Worm (Caenorhabditis elegans) whole organism, young adult: Measurements from ENCODE around the gene nrps-1.
A peak's percentile ranks its signal among the peaks of the same experiment; 100 is the strongest.

Experiments used
- B0035.1 ChIP-seq: sonication (generic microtip); optimal IDR thresholded peaks from 2 replicates; lab custom pipeline; 2016; ENCODE audit warnings: missing genetic modification characterization, mild to moderate bottlenecking, missing compliant biosample characterization, missing genotype, missing genetic modification reagents
- C17E4.6 ChIP-seq: fragments of 200-800 bp; sonication (Bioruptor generic); IDR thresholded peaks from 2 replicates; pipeline ENCODE4 v1.3.6; 2022; ENCODE audit warnings: missing genetic modification reagents, missing genetic modification characterization, missing compliant biosample characterization
- F37B4.10 ChIP-seq: fragments of 200-800 bp; sonication (Bioruptor generic); IDR thresholded peaks from 2 replicates; pipeline ENCODE4 v1.3.6; 2022; ENCODE audit warnings: missing genetic modification characterization, missing compliant biosample characterization
- F39B2.1 ChIP-seq: fragments of 200-800 bp; sonication (Bioruptor generic); IDR thresholded peaks from 2 replicates; pipeline ENCODE4 v1.3.6; 2022; ENCODE audit warnings: missing genetic modification reagents, missing genetic modification characterization, missing compliant biosample characterization
- F49E8.2 ChIP-seq: sonication (generic microtip); optimal IDR thresholded peaks from 3 replicates; lab custom pipeline; 2017; ENCODE audit warnings: missing genetic modification characterization, mild to moderate bottlenecking, missing compliant biosample characterization, antibody characterized with exemption, moderate library complexity; ENCODE audit not compliant: insufficient read depth
- F55B11.4 ChIP-seq: sonication (generic microtip); optimal IDR thresholded peaks from 2 replicates; lab custom pipeline; 2016; ENCODE audit warnings: missing compliant biosample characterization, missing genetic modification characterization, borderline replicate concordance; ENCODE audit not compliant: insufficient read depth
- K12H6.12 ChIP-seq: fragments of 200-800 bp; sonication (Bioruptor generic); optimal IDR thresholded peaks from 2 replicates; lab custom pipeline; 2018; ENCODE audit warnings: mild to moderate bottlenecking, missing genetic modification characterization, missing compliant biosample characterization
- Y53F4B.3 ChIP-seq: fragments of 200-800 bp; sonication (Bioruptor generic); IDR thresholded peaks from 2 replicates; pipeline ENCODE4 v1.3.6; 2022; ENCODE audit warnings: missing genetic modification reagents, missing genetic modification characterization, missing compliant biosample characterization
- Y56A3A.18 ChIP-seq: fragments of 200-800 bp; sonication (Bioruptor generic); IDR thresholded peaks from 2 replicates; pipeline ENCODE4 v1.3.6; 2022; ENCODE audit warnings: missing genetic modification reagents, missing genetic modification characterization, missing compliant biosample characterization
- Y95B8A.8 ChIP-seq: fragments of 200-800 bp; sonication (Bioruptor generic); IDR thresholded peaks from 2 replicates; pipeline ENCODE4 v1.3.6; 2022; ENCODE audit warnings: missing genetic modification reagents, missing genetic modification characterization, missing compliant biosample characterization
- ZK185.1 ChIP-seq: sonication (generic microtip); optimal IDR thresholded peaks from 2 replicates; lab custom pipeline; 2016; ENCODE audit warnings: mild to moderate bottlenecking, missing genetic modification characterization, missing compliant biosample characterization; ENCODE audit not compliant: poor library complexity, severe bottlenecking
- akir-1 ChIP-seq: fragments of 200-800 bp; sonication (Bioruptor generic); optimal IDR thresholded peaks from 2 replicates; lab custom pipeline; 2018; ENCODE audit warnings: mild to moderate bottlenecking, missing genetic modification characterization, moderate library complexity, missing compliant biosample characterization
- bed-1 ChIP-seq: fragments of 200-800 bp; sonication (Bioruptor generic); IDR thresholded peaks from 2 replicates; pipeline ENCODE4 v1.3.6; 2022; ENCODE audit warnings: missing genetic modification reagents, missing genetic modification characterization, missing compliant biosample characterization
- bed-2 ChIP-seq: fragments of 200-800 bp; sonication (Bioruptor generic); IDR thresholded peaks from 2 replicates; pipeline ENCODE4 v1.3.6; 2022; ENCODE audit warnings: missing genetic modification reagents, missing genetic modification characterization, missing compliant biosample characterization
- ceh-27 ChIP-seq: fragments of 200-800 bp; sonication (Bioruptor generic); optimal IDR thresholded peaks from 2 replicates; lab custom pipeline; 2018; ENCODE audit warnings: mild to moderate bottlenecking, missing genetic modification characterization, moderate library complexity, missing compliant biosample characterization
- ceh-79 ChIP-seq: sonication (generic microtip); optimal IDR thresholded peaks from 2 replicates; lab custom pipeline; 2017; ENCODE audit warnings: mild to moderate bottlenecking, missing genetic modification characterization, missing compliant biosample characterization
- ceh-91 ChIP-seq: fragments of 200-800 bp; sonication (Bioruptor generic); IDR thresholded peaks from 2 replicates; pipeline ENCODE4 v1.3.6; 2022; ENCODE audit warnings: missing genetic modification reagents, missing genetic modification characterization, missing compliant biosample characterization
- efl-1 ChIP-seq: fragments of 150-350 bp; optimal IDR thresholded peaks from 2 replicates; lab custom pipeline; 2014; ENCODE audit warnings: missing biosample characterization, missing genetic modification reagents, missing genetic modification characterization
- egrh-3 ChIP-seq: fragments of 200-800 bp; sonication (Bioruptor generic); IDR thresholded peaks from 2 replicates; pipeline ENCODE4 v1.3.6; 2022; ENCODE audit warnings: missing genetic modification reagents, missing genetic modification characterization, missing compliant biosample characterization
- ekl-4 ChIP-seq: fragments of 200-800 bp; sonication (Bioruptor generic); IDR thresholded peaks from 2 replicates; pipeline ENCODE4 v1.3.6; 2022; ENCODE audit warnings: missing genetic modification reagents, missing genetic modification characterization, missing compliant biosample characterization
- him-1 ChIP-seq: sonication (generic microtip); optimal IDR thresholded peaks from 2 replicates; lab custom pipeline; 2016; ENCODE audit warnings: missing genotype, missing genetic modification reagents, missing genetic modification characterization, missing compliant biosample characterization
- hlh-26 ChIP-seq: fragments of 200-800 bp; sonication (Bioruptor generic); conservative IDR thresholded peaks from 2 replicates; pipeline ENCODE4 v1.3.6; 2022; ENCODE audit warnings: missing genetic modification reagents, missing genetic modification characterization, missing compliant biosample characterization
- hsf-1 ChIP-seq: fragments of 200-800 bp; sonication (Bioruptor generic); IDR thresholded peaks from 2 replicates; pipeline ENCODE4 v1.3.6; 2022; ENCODE audit warnings: missing genetic modification reagents, missing genetic modification characterization, missing compliant biosample characterization
- lin-26 ChIP-seq: fragments of 200-800 bp; sonication (Bioruptor generic); IDR thresholded peaks from 2 replicates; pipeline ENCODE4 v1.3.6; 2022; ENCODE audit warnings: missing genetic modification reagents, missing genetic modification characterization, missing compliant biosample characterization
- lir-1 ChIP-seq: fragments of 200-800 bp; sonication (Bioruptor generic); conservative IDR thresholded peaks from 2 replicates; pipeline ENCODE4 v1.3.6; 2022; ENCODE audit warnings: missing genetic modification reagents, missing genetic modification characterization, missing compliant biosample characterization
- nfya-1 ChIP-seq: sonication (generic microtip); optimal IDR thresholded peaks from 2 replicates; lab custom pipeline; 2017; ENCODE audit warnings: antibody characterized with exemption, missing compliant biosample characterization, missing genetic modification characterization, borderline replicate concordance; ENCODE audit not compliant: insufficient read depth
- nfya-2 ChIP-seq: fragments of 200-800 bp; sonication (Bioruptor generic); IDR thresholded peaks from 2 replicates; pipeline ENCODE4 v1.3.6; 2022; ENCODE audit warnings: missing genetic modification reagents, missing genetic modification characterization, missing compliant biosample characterization
- nhr-80 ChIP-seq: sonication (generic microtip); optimal IDR thresholded peaks from 2 replicates; lab custom pipeline; 2016; ENCODE audit warnings: missing genetic modification characterization, missing compliant biosample characterization
- rec-8 ChIP-seq, 2 experiments: sonication (generic microtip); optimal IDR thresholded peaks; 2 replicates each; lab custom pipeline; 2016; ENCODE audit warnings: mild to moderate bottlenecking in 2 of 2, missing genetic modification characterization in 2 of 2, missing genetic modification reagents in 2 of 2, missing genotype in 2 of 2, missing biosample characterization in 1 of 2, missing compliant biosample characterization in 1 of 2, moderate library complexity in 1 of 2
- snpc-4 ChIP-seq, 5 experiments: fragments of 150-350 bp in 1 of 5; sonication (generic microtip) in 4 of 5; optimal IDR thresholded peaks; 2 replicates each; lab custom pipeline; 2014 to 2018; ENCODE audit warnings: missing genetic modification characterization in 5 of 5, missing biosample characterization in 3 of 5, antibody characterized with exemption in 2 of 5, mild to moderate bottlenecking in 2 of 5, missing compliant biosample characterization in 2 of 5, missing genotype in 2 of 5, moderate library complexity in 2 of 5, missing genetic modification reagents in 1 of 5
- somi-1 ChIP-seq: fragments of 200-800 bp; sonication (Bioruptor generic); optimal IDR thresholded peaks from 2 replicates; lab custom pipeline; 2018; ENCODE audit warnings: mild to moderate bottlenecking, missing genetic modification characterization, missing compliant biosample characterization
- xnd-1 ChIP-seq: sonication (generic microtip); optimal IDR thresholded peaks from 2 replicates; lab custom pipeline; 2016; ENCODE audit warnings: missing genotype, missing genetic modification reagents, missing genetic modification characterization, missing compliant biosample characterization
- zfh-2 ChIP-seq: fragments of 200-800 bp; sonication (Bioruptor generic); conservative IDR thresholded peaks from 2 replicates; pipeline ENCODE4 v1.3.6; 2022; ENCODE audit warnings: missing genetic modification reagents, missing genetic modification characterization, missing compliant biosample characterization
- ztf-6 ChIP-seq: fragments of 200-800 bp; sonication (Bioruptor generic); IDR thresholded peaks from 2 replicates; pipeline ENCODE4 v1.3.6; 2022; ENCODE audit warnings: missing genetic modification reagents, missing genetic modification characterization, missing compliant biosample characterization

The nrps-1 gene

ce11 chrIII:11524073-11524472, 10.4 kb upstream of the nrps-1 start (continued):
- no peak for TF ChIP-seq F39B2.1 (GFP tag; lab: Robert Waterston, UW)
- peak; percentile 74 for TF ChIP-seq F49E8.2 (tag; lab: Kevin White, UChicago)
- 0 out of 2 replicates have a peak, but pooled peaks have one; percentile 54 for TF ChIP-seq hsf-1 (GFP tag; lab: Robert Waterston, UW)
- no peak for TF ChIP-seq akir-1 (GFP tag; lab: Kevin White, UChicago)

- no peak for TF ChIP-seq lin-26 (GFP tag; lab: Robert Waterston, UW)
- no peak for TF ChIP-seq efl-1 (GFP tag; lab: Kevin White, UChicago)
- no peak for TF ChIP-seq ekl-4 (GFP tag; lab: Robert Waterston, UW)
- no peak for TF ChIP-seq ceh-91 (GFP tag; lab: Robert Waterston, UW)
- no peak for TF ChIP-seq ceh-79
- no peak for TF ChIP-seq C17E4.6 (GFP tag; lab: Robert Waterston, UW)
- TF ChIP-seq nfya-2 (GFP tag; lab: Robert Waterston, UW) = no peak
- no peak for TF ChIP-seq hlh-26 (GFP tag; lab: Robert Waterston, UW)
- no peak for TF ChIP-seq ztf-6 (GFP tag; lab: Robert Waterston, UW)
These were observed 8.1 kb upstream of the nrps-1 start, which contains the start of gene xpb-1 for ce11 chrIII:11526396-11526795. TSS of gene xpb-1 (plus strand) at chrIII:11526657.

DNA sequence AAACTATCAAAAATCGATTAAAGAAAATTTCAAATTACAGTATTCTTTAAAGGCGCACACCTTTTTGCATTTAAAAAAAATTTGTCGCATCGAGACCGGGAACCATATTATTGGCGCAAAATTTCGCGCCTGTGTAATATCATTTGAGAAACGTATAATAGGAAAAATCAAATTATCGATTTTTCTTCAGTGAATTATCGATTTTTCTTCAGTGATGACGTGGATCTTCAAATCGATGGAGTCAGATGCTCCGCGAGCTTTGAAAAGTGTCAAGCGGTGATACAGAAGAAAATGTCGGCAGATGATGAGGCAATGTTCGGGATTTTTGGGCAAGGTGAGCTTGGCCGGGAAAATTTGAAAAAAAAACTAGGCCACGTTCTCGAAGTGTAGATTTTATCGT, 979 bp downstream of the nrps-1 start:
- TF ChIP-seq somi-1 (no peak), nfya-1 (tag; lab: Kevin White, UChicago) (no peak), B0035.1 (tag; lab: Kevin White, UChicago) (no peak)

ce11 chrIII:11544947-11545346, 10.5 kb downstream of the nrps-1 start:
- peak; percentile 74; the same call in 1 of the 2 replicates for TF ChIP-seq zfh-2 (GFP tag; lab: Robert Waterston, UW)
- TF ChIP-seq K12H6.12 (tag; lab: Kevin White, UChicago) = no peak
- no peak for TF ChIP-seq xnd-1 (tag; lab: Kevin White, UChicago)
- no peak for TF ChIP-seq nhr-80
- no peak for TF ChIP-seq bed-1 (GFP tag; lab: Robert Waterston, UW)
- no peak for TF ChIP-seq rec-8 (tag; optimal IDR thresholded peaks at IDR 0.05; lab: Kevin White, UChicago)
- no peak for TF ChIP-seq bed-2
- no peak for TF ChIP-seq F37B4.10 (GFP tag; lab: Robert Waterston, UW)
- TF ChIP-seq ZK185.1 (tag; lab: Kevin White, UChicago) = no peak
- no peak for TF ChIP-seq him-1 (tag; lab: Kevin White, UChicago)
- no peak for TF ChIP-seq Y53F4B.3 (GFP tag; lab: Robert Waterston, UW)
- TF ChIP-seq egrh-3 (GFP tag; lab: Robert Waterston, UW) = peak; percentile 48; the same call in 1 of the 2 replicates
- TF ChIP-seq Y56A3A.18 (GFP tag; lab: Robert Waterston, UW) = no peak

- TF ChIP-seq lir-1 (GFP tag; lab: Robert Waterston, UW) (no peak), F55B11.4 (no peak), nhr-80 (peak; percentile 29), ceh-27 (GFP tag; lab: Kevin White, UChicago) (no peak), Y95B8A.8 (GFP tag; lab: Robert Waterston, UW) (no peak), snpc-4 (GFP tag; optimal IDR thresholded peaks at IDR 0.05; lab: Kevin White, UChicago) (no peak), snpc-4 (tag; optimal IDR thresholded peaks at IDR 0.05; lab: Kevin White, UChicago) (no peak), ZK185.1 (tag; lab: Kevin White, UChicago) (no peak), ztf-6 (GFP tag; lab: Robert Waterston, UW) (no peak)
These were observed 13.6 kb downstream of the nrps-1 start, which contains the start of gene Y66D12A.13 for ce11 chrIII:11548070-11548469. TSS of gene Y66D12A.13 (plus strand) at chrIII:11548370.
